Worm (Caenorhabditis elegans) whole organism, young adult: Measurements from ENCODE around the gene clec-49.

Experiments used
- ama-1 ChIP-seq, 3 experiments: fragments of 150-350 bp in 1 of 3; sonication (generic microtip) in 2 of 3; optimal IDR thresholded peaks; 2 replicates each; lab custom pipeline; 2014 to 2018; ENCODE audit warnings: missing biosample characterization in 2 of 3, missing genetic modification characterization in 2 of 3, missing genetic modification reagents in 2 of 3
- ceh-100 ChIP-seq: fragments of 200-800 bp; sonication (Bioruptor generic); IDR thresholded peaks from 2 replicates; pipeline ENCODE4 v1.3.6; 2022; ENCODE audit warnings: missing genetic modification reagents, missing genetic modification characterization, missing compliant biosample characterization
- lsy-27 ChIP-seq: sonication (generic microtip); optimal IDR thresholded peaks from 2 replicates; lab custom pipeline; 2017; ENCODE audit warnings: missing genetic modification characterization, mild to moderate bottlenecking, missing compliant biosample characterization, antibody characterized with exemption, missing genotype, borderline replicate concordance; ENCODE audit not compliant: insufficient read depth
- pha-4 ChIP-seq: fragments of 150-350 bp; sonication (generic microtip); optimal IDR thresholded peaks from 2 replicates; lab custom pipeline; 2014; ENCODE audit warnings: missing biosample characterization, missing genetic modification reagents, missing genetic modification characterization
- rcor-1 ChIP-seq: fragments of 200-800 bp; sonication (Bioruptor generic); IDR thresholded peaks from 2 replicates; pipeline ENCODE4 v1.3.6; 2022; ENCODE audit warnings: missing genetic modification reagents, missing genetic modification characterization, missing compliant biosample characterization

ce11 chrV:19715847-19716246 lies 35.2 kb downstream of the clec-49 start, which contains the start of gene Y43F8C.17:
- TF ChIP-seq ceh-100 (no peak), ama-1 (optimal IDR thresholded peaks at IDR 0.05; lab: Kevin White, UChicago) (no peak), ama-1 (GFP tag; optimal IDR thresholded peaks at IDR 0.05; lab: Kevin White, UChicago) (no peak), rcor-1 (GFP tag; lab: Robert Waterston, UW) (no peak), lsy-27 (no peak), pha-4 (tag; lab: Kevin White, UChicago) (no peak)
